Fruit fly (Drosophila melanogaster) whole organism, pupa: Measurements from ENCODE around the gene CG13796.

Experiments
- CG10348 ChIP-seq: fragments of 200-800 bp; sonication (Bioruptor generic); IDR thresholded peaks from 2 replicates; pipeline ENCODE4 v1.3.6; 2022; ENCODE audit warnings: missing biosample characterization, missing genetic modification characterization
- CG8301 ChIP-seq: fragments of 200-800 bp; sonication (Bioruptor generic); optimal IDR thresholded peaks from 2 replicates; lab custom pipeline; 2018; ENCODE audit warnings: missing biosample characterization, mild to moderate bottlenecking, missing genetic modification characterization
- Pif1B ChIP-seq: fragments of 200-800 bp; sonication (Bioruptor generic); optimal IDR thresholded peaks from 3 replicates; lab custom pipeline; 2016; ENCODE audit warnings: missing biosample characterization, missing genetic modification characterization
- gl ChIP-seq: fragments of 200-800 bp; sonication (Bioruptor generic); optimal IDR thresholded peaks from 2 replicates; lab custom pipeline; 2018; ENCODE audit warnings: missing biosample characterization, mild to moderate bottlenecking, missing genetic modification characterization

dm6 chr2L:7744208-7744607 lies 11.7 kb upstream of the CG13796 start:
- TF ChIP-seq CG10348 (GFP tag; lab: Robert Waterston, UW) (no peak), gl (tag; lab: Kevin White, UChicago) (no peak), CG8301 (tag; lab: Kevin White, UChicago) (no peak), Pif1B (GFP tag; lab: Kevin White, UChicago) (no peak)
